Worm (Caenorhabditis elegans): Measurements from ENCODE around the gene irld-57.

irld-57 gene

ce11 chrV:15769072-15769471 lies 42.6 kb upstream of the irld-57 start, which contains the start of gene F57A10.4 (continued):
- TF ChIP-seq Y53F4B.3 (GFP tag; IDR thresholded peaks at IDR 0.05) (no peak), nfyb-1 (GFP tag; IDR thresholded peaks at IDR 0.05) (no peak), mxl-1 (tag; optimal IDR thresholded peaks at IDR 0.05) (no peak), nfya-1 (tag; optimal IDR thresholded peaks at IDR 0.05; ENCODE audit: borderline replicate concordance, insufficient read depth) (no peak), B0336.3 (GFP tag; IDR thresholded peaks at IDR 0.05) (no peak), lsl-1 (GFP tag; optimal IDR thresholded peaks at IDR 0.05) (no peak), nhr-80 (tag; optimal IDR thresholded peaks at IDR 0.05) (no peak), mel-28 (tag; optimal IDR thresholded peaks at IDR 0.05; ENCODE audit: borderline replicate concordance) (no peak), snpc-3.4 (tag; optimal IDR thresholded peaks at IDR 0.05) (no peak), attf-6 (GFP tag; IDR thresholded peaks at IDR 0.05) (no peak), zfh-2 (GFP tag; conservative IDR thresholded peaks at IDR 0.05) (no peak), let-607 (tag; optimal IDR thresholded peaks at IDR 0.05) (no peak), bed-2 (GFP tag; IDR thresholded peaks at IDR 0.05) (no peak), ztf-25 (GFP tag; IDR thresholded peaks at IDR 0.05) (no peak)

- TF ChIP-seq nhr-120 (GFP tag; IDR thresholded peaks at IDR 0.05): peak; percentile 86; the same call in 1 of the 2 replicates
- peak; percentile 79 for TF ChIP-seq madf-6 (GFP tag; IDR thresholded peaks at IDR 0.05)
- TF ChIP-seq B0336.3 (GFP tag; IDR thresholded peaks at IDR 0.05): 0 out of 2 replicates have a peak, but pooled peaks have one; percentile 30
- TF ChIP-seq die-1 (tag; optimal IDR thresholded peaks at IDR 0.05): peak; percentile 28
- TF ChIP-seq ekl-4 (GFP tag; IDR thresholded peaks at IDR 0.05): peak; percentile 85
- TF ChIP-seq ceh-91 (GFP tag; IDR thresholded peaks at IDR 0.05): 0 out of 2 replicates have a peak, but pooled peaks have one; percentile 19
- TF ChIP-seq bed-2 (GFP tag; IDR thresholded peaks at IDR 0.05): peak; percentile 85
- TF ChIP-seq tbp1 (GFP tag; optimal IDR thresholded peaks at IDR 0.05): peak; percentile 82
- TF ChIP-seq Y56A3A.18 (GFP tag; IDR thresholded peaks at IDR 0.05): peak; percentile 66
- peak; percentile 74 for TF ChIP-seq F39B2.1 (GFP tag; IDR thresholded peaks at IDR 0.05)
- TF ChIP-seq D2030.7 (GFP tag; IDR thresholded peaks at IDR 0.05): peak; percentile 89
- peak; percentile 95; the same call in 1 of the 2 replicates for TF ChIP-seq aptf-3 (GFP tag; IDR thresholded peaks at IDR 0.05)
- peak; percentile 95 for TF ChIP-seq egl-44 (GFP tag; IDR thresholded peaks at IDR 0.05)
- peak; percentile 41; the same call in 1 of the 2 replicates for TF ChIP-seq egrh-3 (GFP tag; IDR thresholded peaks at IDR 0.05)
- 0 out of 2 replicates have a peak, but pooled peaks have one; percentile 37 for TF ChIP-seq lir-1 (GFP tag; conservative IDR thresholded peaks at IDR 0.05)
- TF ChIP-seq Y53G8AR.9 (GFP tag; conservative IDR thresholded peaks at IDR 0.05): peak; percentile 84
- peak; percentile 75 for TF ChIP-seq hmg-20 (GFP tag; IDR thresholded peaks at IDR 0.05)
- peak; percentile 79 for TF ChIP-seq mcd-1 (GFP tag; IDR thresholded peaks at IDR 0.05)
- peak; percentile 72; the same call in 1 of the 2 replicates for TF ChIP-seq ztf-25 (GFP tag; IDR thresholded peaks at IDR 0.05)
- peak; percentile 22 for TF ChIP-seq mes-4 (tag; optimal IDR thresholded peaks at IDR 0.05)
- peak; percentile 94; the same call in 1 of the 2 replicates for TF ChIP-seq cebp-2 (GFP tag; IDR thresholded peaks at IDR 0.05)
- TF ChIP-seq ceh-100 (GFP tag; IDR thresholded peaks at IDR 0.05): peak; percentile 74
- peak; percentile 84 for TF ChIP-seq C17E4.6 (GFP tag; IDR thresholded peaks at IDR 0.05)
- TF ChIP-seq bed-1 (GFP tag; IDR thresholded peaks at IDR 0.05): peak; percentile 84; the same call in 1 of the 2 replicates
- peak; percentile 80 for TF ChIP-seq rcor-1 (GFP tag; IDR thresholded peaks at IDR 0.05)
- peak; percentile 99 for TF ChIP-seq lin-26 (GFP tag; IDR thresholded peaks at IDR 0.05)
- TF ChIP-seq B0019.2 (GFP tag; conservative IDR thresholded peaks at IDR 0.05): peak; percentile 53
- peak; percentile 83 for TF ChIP-seq dox-1 (GFP tag; IDR thresholded peaks at IDR 0.05)
- TF ChIP-seq hmg-1.2 (GFP tag; IDR thresholded peaks at IDR 0.05): peak; percentile 65
- peak; percentile 17 for TF ChIP-seq hrde-1 (tag; optimal IDR thresholded peaks at IDR 0.05; ENCODE audit: borderline replicate concordance)
- peak; percentile 52 for TF ChIP-seq lin-54 (GFP tag; optimal IDR thresholded peaks at IDR 0.05)
- 0 out of 2 replicates have a peak, but pooled peaks have one; percentile 60 for TF ChIP-seq sea-2 (GFP tag; IDR thresholded peaks at IDR 0.05)
- TF ChIP-seq attf-6 (GFP tag; IDR thresholded peaks at IDR 0.05): peak; percentile 89
- TF ChIP-seq pbrm-1 (GFP tag; IDR thresholded peaks at IDR 0.05): peak; percentile 76
- TF ChIP-seq F37B4.10 (GFP tag; IDR thresholded peaks at IDR 0.05): peak; percentile 89; the same call in 1 of the 2 replicates
- 0 out of 2 replicates have a peak, but pooled peaks have one; percentile 35 for TF ChIP-seq attf-3 (GFP tag; conservative IDR thresholded peaks at IDR 0.05)
Observed at ce11 chrV:15767385-15767784, 40.9 kb upstream of the irld-57 start.

All from whole organism, young adult.